Fruit fly (Drosophila melanogaster) whole organism, embryonic: Measurements from ENCODE around the gene Nepl12.

Experiments used
- Awh ChIP-seq: fragments of 200-800 bp; sonication (Bioruptor generic); IDR thresholded peaks from 2 replicates; pipeline ENCODE4, ENCODE4 v1.3.6; 2022; ENCODE audit warnings: missing biosample characterization, missing genetic modification characterization
- CG10147 ChIP-seq: fragments of 200-800 bp; sonication (Bioruptor generic); optimal IDR thresholded peaks from 2 replicates; lab custom pipeline; 2019; ENCODE audit warnings: missing biosample characterization, mild to moderate bottlenecking, missing genetic modification characterization, moderate library complexity
- CG10654 ChIP-seq: fragments of 200-800 bp; sonication (Bioruptor generic); optimal IDR thresholded peaks from 2 replicates; lab custom pipeline; 2016; ENCODE audit warnings: missing biosample characterization, missing genetic modification characterization
- CG11247 ChIP-seq: fragments of 200-800 bp; sonication (Bioruptor generic); IDR thresholded peaks from 2 replicates; pipeline ENCODE4 v1.3.6; 2022; ENCODE audit warnings: missing biosample characterization, missing genetic modification characterization
- CG13424 ChIP-seq: fragments of 200-800 bp; sonication (Bioruptor generic); optimal IDR thresholded peaks from 2 replicates; lab custom pipeline; 2019; ENCODE audit warnings: missing biosample characterization, mild to moderate bottlenecking, missing genetic modification characterization, moderate library complexity
- CG13894 ChIP-seq: fragments of 200-800 bp; sonication (Bioruptor generic); optimal IDR thresholded peaks from 3 replicates; lab custom pipeline; 2018; ENCODE audit warnings: missing biosample characterization, mild to moderate bottlenecking, missing genetic modification characterization, moderate library complexity
- CG15479 ChIP-seq: fragments of 200-800 bp; sonication (Bioruptor generic); optimal IDR thresholded peaks from 3 replicates; lab custom pipeline; 2019; ENCODE audit warnings: missing biosample characterization, mild to moderate bottlenecking, missing genetic modification characterization, moderate library complexity
- CG1647 ChIP-seq: fragments of 200-800 bp; sonication (Bioruptor generic); optimal IDR thresholded peaks from 3 replicates; lab custom pipeline; 2016; ENCODE audit warnings: missing biosample characterization, missing genetic modification characterization
- CG17186 ChIP-seq: fragments of 200-800 bp; sonication (Bioruptor generic); optimal IDR thresholded peaks from 3 replicates; lab custom pipeline; 2017; ENCODE audit warnings: missing biosample characterization, missing genetic modification reagents, missing genetic modification characterization
- CG17361 ChIP-seq: fragments of 200-800 bp; sonication (Bioruptor generic); IDR thresholded peaks from 3 replicates; pipeline ENCODE4 v1.3.6; 2022; ENCODE audit warnings: missing biosample characterization, missing genetic modification characterization
- CG1832 ChIP-seq: fragments of 200-800 bp; sonication (Bioruptor generic); optimal IDR thresholded peaks from 2 replicates; lab custom pipeline; 2017; ENCODE audit warnings: missing biosample characterization, mild to moderate bottlenecking, missing genetic modification characterization, inconsistent platforms
- CG30020 ChIP-seq: fragments of 200-800 bp; optimal IDR thresholded peaks from 2 replicates; lab custom pipeline; 2019; ENCODE audit warnings: missing biosample characterization, mild to moderate bottlenecking, missing genetic modification characterization, moderate library complexity
- CG31365 ChIP-seq: fragments of 200-800 bp; sonication (Bioruptor generic); optimal IDR thresholded peaks from 2 replicates; lab custom pipeline; 2018; ENCODE audit warnings: missing biosample characterization, mild to moderate bottlenecking, missing genetic modification characterization
- CG31441 ChIP-seq: fragments of 200-800 bp; sonication (Bioruptor generic); IDR thresholded peaks from 2 replicates; pipeline ENCODE4 v1.3.6; 2022; ENCODE audit warnings: missing biosample characterization, missing genetic modification characterization
- CG3281 ChIP-seq: fragments of 200-800 bp; sonication (Bioruptor generic); optimal IDR thresholded peaks from 3 replicates; lab custom pipeline; 2017; ENCODE audit warnings: missing biosample characterization, mild to moderate bottlenecking, missing genetic modification characterization
- CG33557 ChIP-seq: fragments of 200-800 bp; sonication (Bioruptor generic); optimal IDR thresholded peaks from 2 replicates; lab custom pipeline; 2019; ENCODE audit warnings: missing biosample characterization, mild to moderate bottlenecking, missing genetic modification characterization, moderate library complexity
- CG34376 ChIP-seq: fragments of 200-800 bp; sonication (Bioruptor generic); optimal IDR thresholded peaks from 2 replicates; lab custom pipeline; 2018; ENCODE audit warnings: missing biosample characterization, mild to moderate bottlenecking, missing genetic modification characterization
- CG4282 ChIP-seq: fragments of 200-800 bp; sonication (Bioruptor generic); optimal IDR thresholded peaks from 2 replicates; lab custom pipeline; 2016; ENCODE audit warnings: missing biosample characterization, missing genetic modification characterization
- CG4404 ChIP-seq: fragments of 200-800 bp; sonication (Bioruptor generic); IDR thresholded peaks from 2 replicates; pipeline ENCODE4 v1.3.6; 2022; ENCODE audit warnings: missing biosample characterization, missing genetic modification characterization
- CG4820 ChIP-seq: fragments of 200-800 bp; sonication (Bioruptor generic); optimal IDR thresholded peaks from 3 replicates; lab custom pipeline; 2016; ENCODE audit warnings: missing biosample characterization, missing genetic modification characterization
- CG5245 ChIP-seq: fragments of 200-800 bp; sonication (Bioruptor generic); optimal IDR thresholded peaks from 3 replicates; lab custom pipeline; 2016; ENCODE audit warnings: missing biosample characterization, missing genetic modification characterization
- CG6791 ChIP-seq: fragments of 200-800 bp; sonication (Bioruptor generic); IDR thresholded peaks from 3 replicates; pipeline ENCODE4 v1.3.6; 2022; ENCODE audit warnings: missing biosample characterization, missing genetic modification characterization; ENCODE audit not compliant: partially characterized antibody
- CG7372 ChIP-seq: fragments of 200-800 bp; sonication (Bioruptor generic); IDR thresholded peaks from 2 replicates; pipeline ENCODE4 v1.3.6; 2022; ENCODE audit warnings: missing biosample characterization, missing genetic modification characterization
- CG7963 ChIP-seq: fragments of 200-800 bp; sonication (Bioruptor generic); IDR thresholded peaks from 3 replicates; pipeline ENCODE4 v1.3.6; 2022; ENCODE audit warnings: missing biosample characterization, missing genetic modification characterization; ENCODE audit not compliant: partially characterized antibody
- CG8359 ChIP-seq: fragments of 200-800 bp; sonication (Bioruptor generic); optimal IDR thresholded peaks from 2 replicates; lab custom pipeline; 2017; ENCODE audit warnings: missing biosample characterization, mild to moderate bottlenecking, missing genetic modification characterization, borderline replicate concordance
- CG9215 ChIP-seq: fragments of 200-800 bp; sonication (Bioruptor generic); IDR thresholded peaks from 2 replicates; pipeline ENCODE4 v1.3.6; 2022; ENCODE audit warnings: missing biosample characterization, missing genetic modification characterization
- Dek ChIP-seq: fragments of 200-800 bp; sonication (Bioruptor generic); optimal IDR thresholded peaks from 3 replicates; lab custom pipeline; 2019; ENCODE audit warnings: missing biosample characterization, mild to moderate bottlenecking, missing genetic modification characterization, moderate library complexity
- Ets65A ChIP-seq: fragments of 200-800 bp; sonication (Bioruptor generic); peaks from one replicate; lab custom pipeline; 2016; ENCODE audit warnings: missing biosample characterization, missing genetic modification characterization
- Neu2 ChIP-seq: fragments of 200-800 bp; sonication (Bioruptor generic); optimal IDR thresholded peaks from 3 replicates; lab custom pipeline; 2016; ENCODE audit warnings: missing biosample characterization, missing genetic modification characterization, borderline replicate concordance
- Opbp ChIP-seq: fragments of 200-800 bp; sonication (Bioruptor generic); IDR thresholded peaks from 3 replicates; pipeline ENCODE4 v1.3.6; 2022; ENCODE audit warnings: missing biosample characterization, missing genetic modification characterization; ENCODE audit not compliant: partially characterized antibody
- Optix ChIP-seq: fragments of 200-800 bp; sonication (Bioruptor generic); IDR thresholded peaks from 3 replicates; pipeline ENCODE4 v1.3.6; 2022; ENCODE audit warnings: missing biosample characterization, missing genetic modification characterization
- Pdp1 ChIP-seq, 2 experiments: fragments of 200-800 bp; sonication (Bioruptor generic); optimal IDR thresholded peaks; 3 replicates each; lab custom pipeline; 2016; ENCODE audit warnings: missing biosample characterization in 2 of 2, missing genetic modification characterization in 2 of 2, mild to moderate bottlenecking in 1 of 2, moderate library complexity in 1 of 2
- Usf ChIP-seq: fragments of 200-800 bp; sonication (Bioruptor generic); optimal IDR thresholded peaks from 2 replicates; lab custom pipeline; 2017; ENCODE audit warnings: missing genotype, missing biosample characterization, missing genetic modification characterization
- croc ChIP-seq: fragments of 200-800 bp; sonication (Bioruptor generic); conservative IDR thresholded peaks from 3 replicates; pipeline ENCODE4 v1.3.6; 2022; ENCODE audit warnings: missing biosample characterization, missing genetic modification characterization
- dysf ChIP-seq: fragments of 200-800 bp; sonication (Bioruptor generic); IDR thresholded peaks from 3 replicates; pipeline ENCODE4 v1.3.6; 2022; ENCODE audit warnings: missing biosample characterization, missing genetic modification characterization
- emc ChIP-seq: fragments of 200-800 bp; sonication (Bioruptor generic); optimal IDR thresholded peaks from 2 replicates; lab custom pipeline; 2016; ENCODE audit warnings: missing biosample characterization, missing genetic modification characterization
- ewg ChIP-seq: fragments of 200-800 bp; sonication (Bioruptor generic); optimal IDR thresholded peaks from 3 replicates; lab custom pipeline; 2017; ENCODE audit warnings: mild to moderate bottlenecking, missing biosample characterization, missing genetic modification reagents, missing genetic modification characterization
- grau ChIP-seq: fragments of 200-800 bp; optimal IDR thresholded peaks from 3 replicates; lab custom pipeline; 2019; ENCODE audit warnings: missing biosample characterization, mild to moderate bottlenecking, missing genetic modification characterization, moderate library complexity
- gsb-n ChIP-seq: fragments of 200-800 bp; sonication (Bioruptor generic); optimal IDR thresholded peaks from 3 replicates; lab custom pipeline; 2018; ENCODE audit warnings: missing biosample characterization, mild to moderate bottlenecking, missing genetic modification characterization
- hb ChIP-seq: fragments of 200-800 bp; sonication (Bioruptor generic); IDR thresholded peaks from 3 replicates; pipeline ENCODE4 v1.3.6; 2022; ENCODE audit warnings: missing biosample characterization, missing genetic modification characterization; ENCODE audit not compliant: partially characterized antibody
- hbn ChIP-seq: fragments of 200-800 bp; sonication (Bioruptor generic); IDR thresholded peaks from 2 replicates; pipeline ENCODE4 v1.3.6; 2022; ENCODE audit warnings: missing biosample characterization, missing genetic modification characterization; ENCODE audit not compliant: partially characterized antibody
- hkb ChIP-seq, 2 experiments: fragments of 200-800 bp in 1 of 2; fragments of >200 bp in 1 of 2; sonication (Bioruptor generic) in 1 of 2; IDR thresholded peaks in 1 of 2; optimal IDR thresholded peaks in 1 of 2; 2 replicates each; pipeline versions ENCODE4 v1.3.6 to Lab custom; 2017 to 2022; ENCODE audit warnings: missing biosample characterization in 1 of 2, missing genetic modification characterization in 1 of 2
- insv ChIP-seq, 2 experiments: fragments of 200-800 bp; sonication (Bioruptor generic); optimal IDR thresholded peaks; 3 replicates each; lab custom pipeline; 2016 to 2018; ENCODE audit warnings: missing biosample characterization in 2 of 2, missing genetic modification characterization in 2 of 2
- lbe ChIP-seq: fragments of 200-800 bp; sonication (Bioruptor generic); optimal IDR thresholded peaks from 2 replicates; lab custom pipeline; 2016; ENCODE audit warnings: missing biosample characterization, mild to moderate bottlenecking, missing genetic modification characterization
- sisA ChIP-seq: fragments of 200-800 bp; sonication (Bioruptor generic); IDR thresholded peaks from 2 replicates; pipeline ENCODE4 v1.3.6; 2022; ENCODE audit warnings: missing biosample characterization, missing genetic modification characterization
- tio ChIP-seq: fragments of 200-800 bp; sonication (Bioruptor generic); optimal IDR thresholded peaks from 2 replicates; lab custom pipeline; 2017; ENCODE audit warnings: missing biosample characterization, missing genetic modification characterization, inconsistent platforms
- unc-4 ChIP-seq: fragments of 200-800 bp; sonication (Bioruptor generic); IDR thresholded peaks from 2 replicates; pipeline ENCODE4 v1.3.6; 2022; ENCODE audit warnings: missing biosample characterization, missing genetic modification characterization; ENCODE audit not compliant: partially characterized antibody
- unpg ChIP-seq: fragments of 200-800 bp; sonication (Bioruptor generic); optimal IDR thresholded peaks from 3 replicates; lab custom pipeline; 2018; ENCODE audit warnings: missing biosample characterization, mild to moderate bottlenecking, missing genetic modification characterization, moderate library complexity
- zfh1 ChIP-seq: fragments of 200-800 bp; sonication (Bioruptor generic); IDR thresholded peaks from 3 replicates; pipeline ENCODE4 v1.3.6; 2022; ENCODE audit warnings: missing biosample characterization, missing genetic modification characterization
- zfh2 ChIP-seq: fragments of 200-800 bp; sonication (Bioruptor generic); optimal IDR thresholded peaks from 2 replicates; lab custom pipeline; 2016; ENCODE audit warnings: missing biosample characterization, missing genetic modification characterization

Nepl12 gene

dm6 chr3R:9702567-9702966 lies 27.2 kb downstream of the Nepl12 start (continued):
- TF ChIP-seq unpg (GFP tag; lab: Kevin White, UChicago) (peak; percentile 95), CG4820 (GFP tag; lab: Kevin White, UChicago) (peak; percentile 88), CG7372 (GFP tag; lab: Robert Waterston, UW) (no peak), unc-4 (no peak), ewg (peak; percentile 80), Awh (GFP tag; lab: Robert Waterston, UW) (no peak), CG7963 (GFP tag; lab: Robert Waterston, UW) (no peak), Optix (GFP tag; lab: Robert Waterston, UW) (no peak), sisA (GFP tag; lab: Robert Waterston, UW) (no peak), CG31365 (tag; lab: Kevin White, UChicago) (peak; percentile 83), CG8359 (GFP tag; lab: Kevin White, UChicago) (peak; percentile 62), CG31441 (no peak), croc (GFP tag; lab: Robert Waterston, UW) (peak; percentile 76), CG17361 (no peak), dysf (no peak), CG1832 (GFP tag; lab: Kevin White, UChicago) (no peak), insv (GFP tag; optimal IDR thresholded peaks at IDR 0.05; lab: Kevin White, UChicago) (peak in 1 of 2 experiments; percentile 33), CG13424 (peak; percentile 87), Neu2 (GFP tag; lab: Kevin White, UChicago) (no peak), CG10147 (GFP tag; lab: Kevin White, UChicago) (peak; percentile 82), CG30020 (tag; lab: Kevin White, UChicago) (peak; percentile 17), CG5245 (GFP tag; lab: Kevin White, UChicago) (peak; percentile 84), CG6791 (no peak), CG11247 (no peak), hbn (no peak), Ets65A (GFP tag; lab: Kevin White, UChicago) (peak; percentile 95), CG17186 (GFP tag; lab: Kevin White, UChicago) (peak; percentile 70), CG4404 (no peak), CG9215 (GFP tag; lab: Robert Waterston, UW) (no peak), hkb (optimal IDR thresholded peaks at IDR 0.05; lab: Kevin White, UChicago) (no peak), hkb (GFP tag; IDR thresholded peaks at IDR 0.05; lab: Robert Waterston, UW) (no peak), CG13894 (tag; lab: Kevin White, UChicago) (peak; percentile 70), CG1647 (GFP tag; lab: Kevin White, UChicago) (peak; percentile 78), zfh1 (GFP tag; lab: Robert Waterston, UW) (no peak), emc (peak; percentile 55), gsb-n (tag; lab: Kevin White, UChicago) (peak; percentile 79), CG33557 (peak; percentile 42), Usf (GFP tag; lab: Kevin White, UChicago) (peak; percentile 77), Opbp (GFP tag; lab: Robert Waterston, UW) (no peak), hb (no peak), CG4282 (GFP tag; lab: Kevin White, UChicago) (peak; percentile 49), Dek (peak; percentile 89), zfh2 (GFP tag; lab: Kevin White, UChicago) (peak; percentile 77), CG10654 (GFP tag; lab: Kevin White, UChicago) (peak; percentile 84), tio (no peak), CG15479 (peak; percentile 58), CG34376 (GFP tag; lab: Kevin White, UChicago) (peak; percentile 65), Pdp1 (GFP tag; optimal IDR thresholded peaks at IDR 0.05; lab: Kevin White, UChicago) (peak; percentile 83 to 84), CG3281 (GFP tag; lab: Kevin White, UChicago) (peak; percentile 90), grau (tag; lab: Kevin White, UChicago) (peak; percentile 91), lbe (GFP tag; lab: Kevin White, UChicago) (peak; percentile 58)
